Fruit fly (Drosophila melanogaster): ENCODE measurements around the gene CG11816.

The CG11816 gene

DNA sequence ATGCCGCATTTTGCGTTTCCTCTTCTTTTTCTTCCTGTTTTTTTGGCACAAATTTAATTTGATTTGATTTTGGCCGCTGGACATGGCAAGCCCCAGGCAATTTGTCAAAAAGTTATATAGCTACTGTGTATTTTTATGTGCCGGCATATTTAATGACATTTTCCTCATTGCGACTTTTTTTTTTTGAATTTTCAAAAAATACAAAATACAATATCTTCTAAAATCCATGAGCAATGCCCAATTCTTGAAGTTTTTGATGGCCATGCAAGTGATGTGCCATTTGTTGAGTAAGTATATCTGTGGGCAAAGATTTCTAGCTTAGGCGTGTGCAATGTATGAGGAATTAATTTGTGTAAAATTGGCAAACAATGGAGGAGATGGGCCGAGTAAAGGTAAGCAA is at the start of gene CG11816:
CG11816 (minus strand) TSS at position 101 of the 400 bp plus-strand sequence.
- no peak for TF ChIP-seq noc (tag; optimal IDR thresholded peaks at IDR 0.05)

DNA sequence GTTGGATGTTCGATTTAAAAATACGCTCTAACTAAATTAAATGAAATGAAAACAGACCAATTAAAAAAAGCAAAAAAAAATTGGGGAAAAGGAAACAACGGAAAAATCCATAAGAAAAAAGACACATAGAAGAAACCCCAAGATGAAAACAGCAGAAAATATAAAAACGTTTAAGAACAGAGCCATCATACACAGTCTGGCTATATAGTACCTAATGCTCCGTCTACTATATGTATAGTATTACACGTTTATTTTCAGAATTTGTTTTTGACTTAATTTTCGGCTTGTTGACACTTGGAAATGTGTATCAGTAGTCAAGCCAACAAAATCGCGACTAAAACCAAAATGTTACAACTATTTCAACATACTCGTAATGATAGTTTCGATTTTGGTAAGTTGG is 49.8 kb upstream of the CG11816 start, which contains the start of gene CG11178:
CG11178 (plus strand) TSS at position 301 of the 400 bp plus-strand sequence.
- TF ChIP-seq noc (tag; optimal IDR thresholded peaks at IDR 0.05), result no peak

DNA sequence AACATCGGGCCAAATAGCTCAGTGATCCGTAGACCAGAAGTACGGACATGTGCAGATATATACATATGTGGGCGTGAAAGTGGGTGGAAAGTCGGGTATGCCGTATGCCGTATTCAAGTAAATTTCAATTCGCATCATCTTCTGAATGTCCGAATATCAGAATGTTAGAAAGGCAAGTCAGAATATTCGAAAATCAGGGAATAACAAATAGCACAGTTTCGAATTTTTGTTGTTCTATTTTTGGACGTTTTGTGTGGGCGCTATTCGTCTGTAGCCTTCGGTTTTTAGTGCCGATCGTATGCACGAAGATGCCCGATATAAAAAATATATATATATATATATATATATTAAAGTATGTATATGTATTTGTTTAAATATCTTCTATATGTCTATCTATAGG is 48.9 kb upstream of the CG11816 start:
- TF ChIP-seq noc (tag; optimal IDR thresholded peaks at IDR 0.05), result no peak

dm6 chrX:13602071-13602858 is 46.7 kb upstream of the CG11816 start, which contains the start of gene up:
up (minus strand) TSS chrX:13602578.
- no peak for TF ChIP-seq noc (tag; optimal IDR thresholded peaks at IDR 0.05)

DNA sequence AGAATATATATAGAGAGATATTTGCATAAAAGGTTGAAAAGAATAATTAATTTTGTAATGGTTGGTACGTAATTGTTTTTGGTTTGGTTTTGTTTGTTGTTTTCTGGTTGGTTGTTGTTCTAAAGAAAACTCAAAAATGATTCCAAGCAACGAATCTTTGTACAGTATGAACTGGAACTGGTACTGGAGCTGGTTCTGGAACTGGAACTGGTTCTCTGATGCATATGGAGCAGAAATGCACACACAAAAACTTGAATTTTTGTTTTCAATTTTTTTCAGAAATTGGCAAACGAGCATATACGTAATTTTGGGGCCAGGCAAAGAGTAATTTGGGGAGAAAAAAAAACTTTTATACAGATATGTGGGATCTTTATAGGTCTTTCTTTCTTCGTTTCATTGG is 42.2 kb upstream of the CG11816 start:
- no peak for TF ChIP-seq noc (tag; optimal IDR thresholded peaks at IDR 0.05)

DNA sequence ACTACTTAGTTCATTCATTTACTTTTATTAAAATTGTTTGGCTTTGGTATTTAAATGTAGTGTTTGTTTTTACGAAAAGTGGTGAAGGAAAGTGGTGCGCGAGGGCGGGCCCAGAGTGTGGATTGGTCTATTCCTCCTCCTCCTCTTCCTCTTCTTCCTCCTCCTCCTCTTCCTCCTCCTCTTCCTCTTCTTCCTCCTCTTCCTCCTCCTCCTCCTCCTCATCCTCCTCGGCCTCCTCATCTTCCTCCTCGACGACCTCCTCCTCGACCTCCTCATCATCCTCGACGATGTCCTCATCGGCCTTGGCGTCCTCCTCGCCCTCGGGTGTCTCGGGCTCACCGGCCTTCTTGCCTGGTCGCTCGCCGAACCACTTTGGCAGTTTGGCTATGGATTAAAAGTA is 38.1 kb upstream of the CG11816 start:
- TF ChIP-seq noc (tag; optimal IDR thresholded peaks at IDR 0.05), result no peak

DNA sequence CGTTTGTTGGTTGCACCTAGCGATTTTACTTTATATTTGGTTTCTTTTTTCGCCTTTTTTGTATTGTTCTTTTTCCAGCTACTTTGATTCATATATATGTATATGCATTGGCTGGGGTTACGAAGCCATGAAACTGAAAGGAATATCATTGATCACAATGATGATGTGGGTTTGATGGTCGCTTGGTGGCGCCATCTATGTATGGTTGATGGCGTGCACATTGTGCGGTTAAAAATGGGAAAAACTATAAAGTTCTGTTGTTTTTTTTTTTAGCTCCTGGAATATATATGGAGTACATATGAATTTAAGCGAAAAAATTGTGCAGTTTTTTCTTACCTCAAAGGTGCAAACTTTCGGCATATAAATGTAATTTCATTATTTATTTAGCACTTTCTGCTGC is 31.3 kb upstream of the CG11816 start:
- no peak for TF ChIP-seq noc (tag; optimal IDR thresholded peaks at IDR 0.05)

DNA sequence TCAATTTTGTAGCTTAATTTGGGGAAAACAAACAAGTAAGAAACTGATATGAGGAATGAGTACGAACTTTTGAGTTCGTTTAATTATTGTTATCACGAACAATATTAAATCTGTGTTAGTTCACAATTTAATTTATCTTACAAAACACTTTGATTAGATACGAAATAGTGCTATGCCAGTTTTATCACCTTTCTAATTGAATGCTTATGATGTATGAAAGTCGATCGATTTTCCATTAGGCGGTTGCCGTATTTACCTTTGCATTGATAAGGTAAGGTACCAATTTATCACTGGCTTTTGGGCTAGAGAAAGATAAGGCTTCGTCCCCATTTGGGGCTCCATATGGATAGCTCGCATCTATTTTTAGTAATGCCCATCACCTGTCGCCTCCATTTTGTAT is 23.7 kb upstream of the CG11816 start:
- no peak for TF ChIP-seq noc (tag; optimal IDR thresholded peaks at IDR 0.05)

DNA sequence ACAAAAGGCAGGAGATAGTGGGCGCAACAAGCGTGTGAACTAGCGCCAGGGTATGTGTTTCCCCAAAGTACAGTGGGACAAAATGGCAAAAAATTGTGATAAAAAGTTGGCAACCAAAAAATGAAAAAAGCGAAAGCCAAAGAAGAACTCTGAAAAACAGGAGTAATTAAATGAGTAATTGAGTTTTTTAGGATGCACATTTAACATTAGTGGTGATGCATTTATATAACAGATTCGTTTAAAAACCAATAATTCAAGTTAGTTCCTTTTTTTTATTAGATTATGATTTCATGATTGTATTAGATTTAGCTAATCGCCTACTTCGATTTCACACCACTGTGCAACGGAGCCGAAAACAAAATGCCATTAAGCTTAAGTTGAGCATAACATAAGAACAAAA is 16.8 kb upstream of the CG11816 start:
- TF ChIP-seq noc (tag; optimal IDR thresholded peaks at IDR 0.05), result peak; percentile 10

- TF ChIP-seq noc (tag; optimal IDR thresholded peaks at IDR 0.05), result no peak
Measured at dm6 chrX:13570255-13570654, 14.7 kb upstream of the CG11816 start.

DNA sequence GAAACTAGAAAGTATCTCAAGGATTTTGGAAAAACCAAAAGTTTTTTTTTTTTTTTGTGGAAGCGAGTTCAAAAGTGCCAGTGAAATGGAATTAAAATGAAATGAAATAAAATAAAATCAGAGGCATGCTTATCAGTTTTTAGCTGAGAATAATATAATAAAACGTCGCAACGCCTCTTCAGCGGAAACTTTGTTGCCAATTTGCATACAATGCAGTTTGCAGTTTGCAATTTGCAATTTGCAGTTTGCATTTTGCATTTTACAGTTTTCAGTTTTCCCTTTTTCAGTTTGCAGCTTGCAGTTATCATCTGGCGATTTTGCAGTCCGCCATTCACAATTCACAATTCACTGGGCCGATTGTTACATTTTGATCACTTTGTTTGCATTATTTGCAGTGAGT is 13.2 kb upstream of the CG11816 start:
- no peak for TF ChIP-seq noc (tag; optimal IDR thresholded peaks at IDR 0.05)

DNA sequence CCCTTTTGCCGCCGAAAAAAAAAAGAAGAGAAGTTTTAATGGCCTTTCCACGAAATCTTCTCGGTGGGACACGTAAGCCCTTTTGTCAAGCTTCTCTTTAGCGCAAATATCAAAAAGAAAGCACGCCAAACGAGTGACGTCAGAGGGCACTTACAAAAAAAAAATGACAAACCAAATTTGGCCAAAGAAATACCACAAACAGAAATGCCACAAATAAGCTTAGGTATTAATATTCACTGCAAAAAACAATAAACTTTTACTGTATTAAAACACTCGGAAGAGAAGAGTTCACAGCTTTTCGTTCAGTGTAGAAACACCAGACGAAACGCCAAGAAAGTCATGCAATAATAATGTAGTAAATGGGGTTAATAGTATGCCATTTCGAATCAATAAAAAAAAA is 12.5 kb upstream of the CG11816 start:
- TF ChIP-seq noc (tag; optimal IDR thresholded peaks at IDR 0.05), result peak; percentile 11

DNA sequence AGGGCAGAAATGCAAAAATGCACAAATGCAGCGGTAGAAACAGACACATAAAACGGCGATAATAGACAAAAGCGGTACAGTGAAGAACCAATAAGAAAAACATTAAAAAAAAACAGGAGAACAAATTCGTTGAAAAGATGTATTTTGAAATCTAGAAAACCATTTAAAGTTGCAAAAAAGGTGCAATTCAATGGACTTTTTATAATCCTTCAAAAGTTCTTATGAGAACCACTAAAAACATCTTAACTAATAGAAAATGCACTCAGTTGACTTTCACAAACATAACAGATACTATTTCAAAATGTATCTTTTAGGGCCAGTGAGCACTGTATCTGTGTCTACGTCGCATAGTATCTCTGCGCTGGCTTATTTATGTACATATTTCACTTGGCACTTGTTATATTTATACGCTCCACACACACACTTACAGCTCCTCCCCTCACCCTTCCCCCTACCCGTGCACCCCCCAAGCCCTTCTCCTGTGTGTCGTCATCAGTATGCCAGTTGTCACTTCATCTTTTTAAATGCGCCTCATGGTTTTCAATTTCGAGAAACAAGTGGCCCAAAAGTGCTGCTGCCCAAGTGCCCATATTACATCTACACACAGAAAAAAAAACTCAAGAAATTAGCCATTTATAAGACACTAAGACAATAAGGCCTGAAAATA is 10.0 kb upstream of the CG11816 start:
- no peak for TF ChIP-seq noc (tag; optimal IDR thresholded peaks at IDR 0.05)

DNA sequence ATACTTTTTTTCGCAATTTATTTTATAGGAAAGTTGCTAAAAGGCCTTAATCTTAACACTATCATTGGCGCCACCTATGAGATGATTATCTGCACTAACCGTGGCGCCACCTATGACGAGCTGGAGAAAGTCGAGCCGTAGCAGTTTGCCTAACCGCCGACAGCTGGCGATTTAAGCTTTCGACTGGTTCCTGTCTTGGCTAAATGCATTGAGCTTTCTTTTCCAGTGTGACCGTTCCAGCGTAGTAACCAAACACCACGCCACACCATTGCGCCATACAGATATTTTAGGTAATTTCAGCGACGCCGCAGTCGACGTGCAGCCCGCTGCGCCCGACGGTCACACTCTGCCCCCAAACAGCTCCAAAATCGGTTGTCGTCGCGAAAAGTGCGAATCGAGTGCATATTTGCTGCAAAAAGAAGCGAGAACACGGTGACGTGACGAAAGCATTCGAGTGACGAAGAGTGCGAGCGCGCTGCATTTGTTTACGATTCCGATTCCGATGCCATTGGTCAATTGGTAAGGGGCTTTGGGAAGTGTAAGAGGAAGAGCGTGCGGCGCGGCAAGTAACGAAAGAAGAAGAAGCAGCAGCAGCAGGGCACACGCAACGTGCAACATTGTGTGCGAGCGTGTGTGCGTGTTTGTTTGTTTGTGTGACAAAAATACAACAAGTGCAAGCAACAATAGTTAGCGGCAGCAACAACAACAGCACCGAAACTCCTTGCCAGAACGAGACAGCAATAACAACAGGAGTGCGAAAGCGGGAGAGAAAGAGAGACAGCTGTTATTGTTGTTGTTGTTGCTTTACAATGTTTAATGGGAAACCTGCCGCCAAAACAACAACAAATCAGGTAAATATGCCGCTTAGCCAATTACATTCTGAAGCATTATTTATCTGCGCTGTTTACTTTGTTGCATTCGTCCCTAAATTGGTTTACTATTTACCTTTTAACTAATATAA is 8.2 kb upstream of the CG11816 start, which contains the start of the genes CG46311 and Tpst:
CG46311 (plus strand) TSS at position 341 of the 961 bp plus-strand sequence.
Tpst (plus strand) TSS at position 341 of the 961 bp plus-strand sequence.
- TF ChIP-seq noc (tag; optimal IDR thresholded peaks at IDR 0.05), result no peak

- no peak for TF ChIP-seq noc (tag; optimal IDR thresholded peaks at IDR 0.05)
Measured at dm6 chrX:13563042-13563441, 7.4 kb upstream of the CG11816 start.

dm6 chrX:13561371-13561770 is 5.8 kb upstream of the CG11816 start, which contains the start of gene CG32633:
CG32633 (plus strand) TSS chrX:13561671.
- no peak for TF ChIP-seq noc (tag; optimal IDR thresholded peaks at IDR 0.05)
